Worm (Caenorhabditis elegans): Measurements from ENCODE around the gene C03A3.1.

Gene C03A3.1

DNA sequence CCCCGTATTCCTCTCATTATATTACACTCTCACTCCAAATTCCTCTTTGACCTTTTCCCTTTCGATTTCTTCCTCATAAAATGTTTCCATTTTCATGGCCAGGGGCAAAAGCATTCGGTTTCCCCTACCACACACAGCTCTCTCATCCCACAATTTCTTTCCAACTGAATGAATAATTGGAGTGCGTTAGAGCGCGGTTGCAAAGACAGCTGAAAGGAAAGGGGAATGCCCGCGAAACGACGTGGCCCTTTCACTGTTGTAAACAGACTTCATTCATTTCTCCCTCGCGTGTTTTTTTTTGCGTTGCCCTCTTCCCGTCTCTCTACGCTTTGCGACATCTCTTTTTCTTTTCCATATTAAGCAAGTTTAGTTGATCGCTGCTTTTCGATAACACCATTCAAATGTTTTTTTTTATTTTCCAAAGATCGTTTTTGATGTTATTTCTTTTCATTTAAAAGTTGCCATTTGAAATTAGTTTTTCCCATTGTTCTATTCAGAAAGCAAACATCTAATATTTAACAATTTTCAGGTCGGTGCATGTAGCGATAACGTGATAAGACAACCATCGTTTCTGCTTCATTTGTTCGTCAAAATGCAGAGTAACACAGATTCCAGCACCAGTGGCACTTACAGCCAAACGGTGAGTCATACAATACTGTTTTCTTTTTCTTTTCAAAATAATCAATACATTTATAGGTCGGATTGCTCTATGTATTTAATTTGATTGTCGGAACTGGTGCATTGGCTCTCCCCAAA lies 5.3 kb downstream of the C03A3.1 start, which contains the start of gene C03A3.2 (continued):
- no peak for TF ChIP-seq ces-1 (GFP tag; optimal IDR thresholded peaks at IDR 0.05)
- peak; percentile 67 for TF ChIP-seq nhr-47 (tag; optimal IDR thresholded peaks at IDR 0.05)
- no peak for TF ChIP-seq efl-3 (GFP tag; optimal IDR thresholded peaks at IDR 0.05)
- peak; percentile 10 to 87 (median 64) for TF ChIP-seq ceh-82 (tag; optimal IDR thresholded peaks at IDR 0.05)
- peak; percentile 67 for TF ChIP-seq tbx-2 (tag; optimal IDR thresholded peaks at IDR 0.05)
- TF ChIP-seq lir-3 (tag; optimal IDR thresholded peaks at IDR 0.05; ENCODE audit: poor library complexity) = peak; percentile 21
- TF ChIP-seq irx-1 (tag; optimal IDR thresholded peaks at IDR 0.05) = peak; percentile 26
- no peak for TF ChIP-seq grh-1 (GFP tag; IDR thresholded peaks at IDR 0.05)
- TF ChIP-seq unc-98 (GFP tag; IDR thresholded peaks at IDR 0.05) = no peak
- no peak for TF ChIP-seq Y116A8C.19 (tag; optimal IDR thresholded peaks at IDR 0.05; ENCODE audit: borderline replicate concordance)
- TF ChIP-seq mab-9 (GFP tag; IDR thresholded peaks at IDR 0.05) = 0 out of 2 replicates have a peak, but pooled peaks have one; percentile 36
- peak; percentile 71 for TF ChIP-seq nhr-85 (tag)
- TF ChIP-seq fkh-8 (tag; optimal IDR thresholded peaks at IDR 0.05) = peak; percentile 78
- TF ChIP-seq ceh-8 (GFP tag; optimal IDR thresholded peaks at IDR 0.05) = peak; percentile 10
- TF ChIP-seq hpl-2 (GFP tag; optimal IDR thresholded peaks at IDR 0.05) = no peak
- TF ChIP-seq hlh-17 (GFP tag; optimal IDR thresholded peaks at IDR 0.05; ENCODE audit: borderline replicate concordance) = no peak
- no peak for TF ChIP-seq egl-27 (tag; optimal IDR thresholded peaks at IDR 0.05)
- peak; percentile 74 for TF ChIP-seq snu-23 (GFP tag; optimal IDR thresholded peaks at IDR 0.05)
- TF ChIP-seq nhr-20 (tag; optimal IDR thresholded peaks at IDR 0.05) = peak; percentile 64
- peak; percentile 43 for TF ChIP-seq lin-13 (GFP tag; optimal IDR thresholded peaks at IDR 0.05)
- TF ChIP-seq mdl-1 (tag; optimal IDR thresholded peaks at IDR 0.05) = peak in 1 of 2 experiments; percentile 69
- peak; percentile 71 for TF ChIP-seq mep-1 (tag; optimal IDR thresholded peaks at IDR 0.05)
- peak; percentile 64 for TF ChIP-seq fkh-10 (GFP tag; optimal IDR thresholded peaks at IDR 0.05)
- TF ChIP-seq lin-35 (GFP tag; optimal IDR thresholded peaks at IDR 0.05) = peak; percentile 52 to 72
- peak; percentile 39 for TF ChIP-seq snpc-4 (tag; optimal IDR thresholded peaks at IDR 0.05)
- peak in 1 of 6 experiments; percentile 55 for TF ChIP-seq elt-3 (tag; optimal IDR thresholded peaks at IDR 0.05)
- no peak for TF ChIP-seq sptf-1 (tag; optimal IDR thresholded peaks at IDR 0.05)

DNA sequence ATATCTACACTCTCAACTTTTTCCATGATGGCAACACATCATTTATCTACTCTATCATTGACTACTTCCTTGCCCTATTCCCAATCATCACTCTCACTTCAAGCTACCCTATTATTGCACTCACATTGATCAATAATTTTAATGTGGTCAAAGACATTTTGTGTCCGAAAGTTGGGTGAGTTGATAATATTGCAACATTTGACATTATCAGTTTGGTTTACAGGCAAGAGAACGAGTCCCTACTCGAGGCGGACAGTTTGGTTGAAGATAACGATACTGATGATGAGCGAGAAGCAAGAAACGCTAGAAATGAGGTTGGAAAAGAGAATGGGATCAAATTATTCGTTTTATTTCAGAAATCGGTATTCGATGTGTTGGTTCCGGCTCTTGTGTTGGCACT lies 7.6 kb downstream of the C03A3.1 start:
- TF ChIP-seq mef-2 (tag; optimal IDR thresholded peaks at IDR 0.05) (no peak), nhr-20 (tag; optimal IDR thresholded peaks at IDR 0.05) (no peak), irx-1 (tag; optimal IDR thresholded peaks at IDR 0.05) (no peak), nhr-76 (tag; optimal IDR thresholded peaks at IDR 0.05) (no peak), nhr-90 (tag; optimal IDR thresholded peaks at IDR 0.05; ENCODE audit: poor library complexity) (no peak), lin-14 (GFP tag; optimal IDR thresholded peaks at IDR 0.05) (peak; percentile 20), unc-86 (tag; optimal IDR thresholded peaks at IDR 0.05) (no peak), nhr-19 (GFP tag; conservative IDR thresholded peaks at IDR 0.05) (no peak), hpl-2 (GFP tag; optimal IDR thresholded peaks at IDR 0.05) (no peak), unc-62 (GFP tag; optimal IDR thresholded peaks at IDR 0.05) (no peak), F16B12.6 (tag; optimal IDR thresholded peaks at IDR 0.05) (no peak), efl-3 (GFP tag; optimal IDR thresholded peaks at IDR 0.05) (no peak), dpl-1 (GFP tag; optimal IDR thresholded peaks at IDR 0.05) (no peak), elt-2 (tag; optimal IDR thresholded peaks at IDR 0.05) (peak; percentile 71), nhr-28 (tag; optimal IDR thresholded peaks at IDR 0.05) (no peak), pag-3 (tag; optimal IDR thresholded peaks at IDR 0.05; ENCODE audit: borderline replicate concordance, insufficient read depth) (no peak), sup-37 (GFP tag; optimal IDR thresholded peaks at IDR 0.05) (no peak), sptf-1 (tag; optimal IDR thresholded peaks at IDR 0.05) (no peak), ceh-90 (tag; optimal IDR thresholded peaks at IDR 0.05) (no peak), lin-35 (GFP tag; optimal IDR thresholded peaks at IDR 0.05) (peak in 1 of 2 experiments; percentile 32), elt-3 (tag; optimal IDR thresholded peaks at IDR 0.05) (no peak), C16A3.4 (tag; optimal IDR thresholded peaks at IDR 0.05) (no peak)
